Fruit fly (Drosophila melanogaster) whole organism, wandering third instar larva: ENCODE results near the gene CG7378.

Experiments
- Abd-B ChIP-seq: fragments of >200 bp; optimal IDR thresholded peaks from 2 replicates; lab custom pipeline; 2017; ENCODE audit warnings: missing biosample characterization, missing genetic modification characterization
- Dif ChIP-seq: fragments of 200-275, 200-300 bp; sonication (Bioruptor generic); optimal IDR thresholded peaks from 2 replicates; lab custom pipeline; 2018; ENCODE audit warnings: missing biosample characterization, missing genetic modification characterization; ENCODE audit not compliant: partially characterized antibody
- HLH106 ChIP-seq: fragments of 200-800 bp; optimal IDR thresholded peaks from 3 replicates; lab custom pipeline; 2019; ENCODE audit warnings: missing biosample characterization, mild to moderate bottlenecking, missing genetic modification characterization, moderate library complexity
- Hnf4 ChIP-seq: fragments of 200-800 bp; sonication (Bioruptor generic); optimal IDR thresholded peaks from 2 replicates; lab custom pipeline; 2016; ENCODE audit warnings: missing biosample characterization, mild to moderate bottlenecking, missing genetic modification characterization
- foxo ChIP-seq, 2 experiments: fragments of 200-800 bp; sonication (Bioruptor generic); optimal IDR thresholded peaks; 2 replicates in 1 of 2; 3 replicates in 1 of 2; lab custom pipeline; 2016 to 2017; ENCODE audit warnings: missing biosample characterization in 2 of 2, missing genetic modification characterization in 2 of 2
- fru ChIP-seq: fragments of 200-800 bp; sonication (Bioruptor generic); optimal IDR thresholded peaks from 3 replicates; lab custom pipeline; 2016; ENCODE audit warnings: missing biosample characterization, mild to moderate bottlenecking, missing genetic modification characterization
- usp ChIP-seq: fragments of >200 bp; optimal IDR thresholded peaks from 2 replicates; lab custom pipeline; 2017; ENCODE audit warnings: missing biosample characterization, missing genetic modification characterization

dm6 chrX:18936606-18937005, 36.4 kb downstream of the CG7378 start:
- no peak for TF ChIP-seq Hnf4 (GFP tag; lab: Kevin White, UChicago)
- no peak for TF ChIP-seq fru (GFP tag; lab: Kevin White, UChicago)
- TF ChIP-seq HLH106 (tag; lab: Kevin White, UChicago), result no peak
- no peak for TF ChIP-seq Dif (GFP tag; lab: Kevin White, UChicago)
- TF ChIP-seq usp (GFP tag; lab: Kevin White, UChicago), result no peak
- TF ChIP-seq foxo (GFP tag; optimal IDR thresholded peaks at IDR 0.05; lab: Kevin White, UChicago), result no peak
- TF ChIP-seq Abd-B (GFP tag; lab: Kevin White, UChicago), result no peak
